Worm (Caenorhabditis elegans) whole organism, L2 larva: ENCODE measurements around the gene F44B9.10.

Source experiments
- C34F6.9 ChIP-seq: fragments of 150-350 bp; optimal IDR thresholded peaks from 2 replicates; lab custom pipeline; 2014; ENCODE audit warnings: missing biosample characterization, missing genetic modification characterization
- R02D3.7 ChIP-seq: fragments of 150-350 bp; optimal IDR thresholded peaks from 2 replicates; lab custom pipeline; 2014; ENCODE audit warnings: missing biosample characterization, missing genetic modification characterization
- Y55F3AM.14 ChIP-seq: fragments of 200-800 bp; sonication (Bioruptor generic); optimal IDR thresholded peaks from 2 replicates; lab custom pipeline; 2018; ENCODE audit warnings: mild to moderate bottlenecking, missing genetic modification characterization, missing compliant biosample characterization
- ZK546.5 ChIP-seq: sonication (generic microtip); optimal IDR thresholded peaks from 2 replicates; lab custom pipeline; 2017; ENCODE audit warnings: missing biosample characterization, missing genetic modification characterization
- alr-1 ChIP-seq: fragments of 150-350 bp; optimal IDR thresholded peaks from 2 replicates; lab custom pipeline; 2014; ENCODE audit warnings: missing biosample characterization, missing genetic modification characterization
- ama-1 ChIP-seq: fragments of 150-350 bp; optimal IDR thresholded peaks from 2 replicates; lab custom pipeline; 2018; ENCODE audit warnings: inconsistent platforms
- ceh-16 ChIP-seq: fragments of 150-350 bp; optimal IDR thresholded peaks from 2 replicates; lab custom pipeline; 2014; ENCODE audit warnings: missing biosample characterization, missing genetic modification characterization
- ceh-82 ChIP-seq: fragments of 150-350 bp; optimal IDR thresholded peaks from 2 replicates; lab custom pipeline; 2014; ENCODE audit warnings: missing biosample characterization, missing genetic modification characterization
- crh-2 ChIP-seq: sonication (generic microtip); optimal IDR thresholded peaks from 2 replicates; lab custom pipeline; 2017; ENCODE audit warnings: missing biosample characterization, missing genetic modification characterization
- egl-27 ChIP-seq: sonication (generic microtip); optimal IDR thresholded peaks from 3 replicates; lab custom pipeline; 2017; ENCODE audit warnings: missing biosample characterization, missing genetic modification reagents, missing genetic modification characterization
- elt-3 ChIP-seq: sonication (generic microtip); optimal IDR thresholded peaks from 2 replicates; lab custom pipeline; 2017; ENCODE audit warnings: missing biosample characterization, missing genetic modification characterization
- fos-1 ChIP-seq: fragments of 150-350 bp; optimal IDR thresholded peaks from 2 replicates; lab custom pipeline; 2014; ENCODE audit warnings: missing biosample characterization, missing genetic modification characterization
- lin-13 ChIP-seq: fragments of 150-350 bp; optimal IDR thresholded peaks from 2 replicates; lab custom pipeline; 2014; ENCODE audit warnings: missing biosample characterization, missing genetic modification reagents, missing genetic modification characterization
- lin-39 ChIP-seq: fragments of 150-350 bp; optimal IDR thresholded peaks from 2 replicates; lab custom pipeline; 2014; ENCODE audit warnings: missing biosample characterization, missing genetic modification reagents, missing genetic modification characterization
- lsy-2 ChIP-seq, 2 experiments: fragments of 150-350 bp in 1 of 2; sonication (generic microtip) in 1 of 2; optimal IDR thresholded peaks; 2 replicates each; lab custom pipeline; 2014 to 2017; ENCODE audit warnings: missing biosample characterization in 2 of 2, missing genetic modification characterization in 2 of 2
- mbf-1 ChIP-seq: sonication (generic microtip); optimal IDR thresholded peaks from 2 replicates; lab custom pipeline; 2017; ENCODE audit warnings: missing biosample characterization, missing genetic modification characterization
- mdl-1 ChIP-seq, 2 experiments: fragments of 150-350 bp in 1 of 2; sonication (generic microtip) in 1 of 2; optimal IDR thresholded peaks; 2 replicates each; lab custom pipeline; 2017; ENCODE audit warnings: missing biosample characterization in 2 of 2, missing genetic modification characterization in 2 of 2
- nhr-10 ChIP-seq: sonication (generic microtip); optimal IDR thresholded peaks from 2 replicates; lab custom pipeline; 2017; ENCODE audit warnings: missing biosample characterization, missing genetic modification characterization
- nhr-11 ChIP-seq: fragments of 150-350 bp; optimal IDR thresholded peaks from 2 replicates; lab custom pipeline; 2014; ENCODE audit warnings: missing biosample characterization, missing genetic modification characterization
- nhr-12 ChIP-seq: fragments of 150-350 bp; optimal IDR thresholded peaks from 2 replicates; lab custom pipeline; 2014; ENCODE audit warnings: missing biosample characterization, missing genetic modification characterization
- nhr-129 ChIP-seq: fragments of 150-350 bp; optimal IDR thresholded peaks from 2 replicates; lab custom pipeline; 2014; ENCODE audit warnings: missing biosample characterization, missing genetic modification characterization
- nhr-21 ChIP-seq: fragments of 150-350 bp; optimal IDR thresholded peaks from 2 replicates; lab custom pipeline; 2014; ENCODE audit warnings: missing biosample characterization, missing genetic modification characterization
- nhr-23 ChIP-seq: fragments of 150-350 bp; optimal IDR thresholded peaks from 2 replicates; lab custom pipeline; 2014; ENCODE audit warnings: missing biosample characterization, missing genetic modification reagents, missing genetic modification characterization
- nhr-25 ChIP-seq: fragments of 150-350 bp; sonication (generic microtip); optimal IDR thresholded peaks from 3 replicates; lab custom pipeline; 2014; ENCODE audit warnings: missing biosample characterization, missing genetic modification characterization
- nhr-6 ChIP-seq: fragments of 150-350 bp; optimal IDR thresholded peaks from 2 replicates; lab custom pipeline; 2014; ENCODE audit warnings: missing biosample characterization, missing genetic modification characterization
- nhr-77 ChIP-seq: fragments of 150-350 bp; optimal IDR thresholded peaks from 2 replicates; lab custom pipeline; 2014; ENCODE audit warnings: missing biosample characterization, missing genetic modification characterization
- peb-1 ChIP-seq: fragments of 150-350 bp; optimal IDR thresholded peaks from 2 replicates; lab custom pipeline; 2014; ENCODE audit warnings: missing biosample characterization, missing genetic modification characterization
- sem-4 ChIP-seq: fragments of 150-350 bp; optimal IDR thresholded peaks from 2 replicates; lab custom pipeline; 2014; ENCODE audit warnings: missing biosample characterization, missing genetic modification reagents, missing genetic modification characterization
- skn-1 ChIP-seq: sonication (generic microtip); optimal IDR thresholded peaks from 2 replicates; lab custom pipeline; 2017; ENCODE audit warnings: missing biosample characterization, missing genetic modification characterization
- sma-3 ChIP-seq: sonication (generic microtip); optimal IDR thresholded peaks from 2 replicates; lab custom pipeline; 2016; ENCODE audit warnings: missing genetic modification reagents, missing genetic modification characterization, missing compliant biosample characterization
- sma-9 ChIP-seq, 2 experiments: fragments of 150-350 bp in 1 of 2; sonication (generic microtip) in 1 of 2; optimal IDR thresholded peaks; 2 replicates each; lab custom pipeline; 2014 to 2016; ENCODE audit warnings: missing genetic modification characterization in 2 of 2, mild to moderate bottlenecking in 1 of 2, missing biosample characterization in 1 of 2, missing compliant biosample characterization in 1 of 2, missing genetic modification reagents in 1 of 2, moderate library complexity in 1 of 2
- snpc-4 ChIP-seq: fragments of 150-350 bp; optimal IDR thresholded peaks from 2 replicates; lab custom pipeline; 2014; ENCODE audit warnings: missing biosample characterization, missing genetic modification characterization
- unc-55 ChIP-seq: fragments of 150-350 bp; sonication (generic microtip); optimal IDR thresholded peaks from 3 replicates; lab custom pipeline; 2014; ENCODE audit warnings: missing biosample characterization, missing genetic modification reagents, missing genetic modification characterization
- unc-62 ChIP-seq: fragments of 150-350 bp; optimal IDR thresholded peaks from 2 replicates; lab custom pipeline; 2014; ENCODE audit warnings: missing biosample characterization, missing genetic modification reagents, missing genetic modification characterization
- ztf-11 ChIP-seq: sonication (generic microtip); optimal IDR thresholded peaks from 2 replicates; lab custom pipeline; 2017; ENCODE audit warnings: missing biosample characterization, missing genetic modification characterization

Gene F44B9.10

ce11 chrIII:8066989-8067388 is 33.6 kb upstream of the F44B9.10 start, which contains the start of gene pros-1:
TSS of gene pros-1 (plus strand) at chrIII:8067289.
- TF ChIP-seq fos-1 (tag; lab: Kevin White, UChicago) (no peak), ztf-11 (tag; lab: Kevin White, UChicago) (no peak), nhr-12 (tag; lab: Kevin White, UChicago) (no peak), lin-13 (no peak), ceh-82 (no peak), R02D3.7 (tag; lab: Kevin White, UChicago) (no peak), ceh-16 (tag; lab: Kevin White, UChicago) (no peak), mdl-1 (tag; optimal IDR thresholded peaks at IDR 0.05; lab: Kevin White, UChicago) (no peak), peb-1 (tag; lab: Kevin White, UChicago) (no peak), Y55F3AM.14 (GFP tag; lab: Kevin White, UChicago) (no peak), nhr-77 (tag; lab: Kevin White, UChicago) (no peak), alr-1 (tag; lab: Kevin White, UChicago) (no peak), snpc-4 (tag; lab: Kevin White, UChicago) (no peak), nhr-129 (tag; lab: Kevin White, UChicago) (no peak), lin-39 (tag; lab: Kevin White, UChicago) (no peak), unc-62 (GFP tag; lab: Kevin White, UChicago) (no peak), crh-2 (tag; lab: Kevin White, UChicago) (no peak), nhr-10 (tag; lab: Kevin White, UChicago) (no peak), elt-3 (tag; lab: Kevin White, UChicago) (no peak)

- TF ChIP-seq nhr-6 (no peak), nhr-25 (tag; lab: Kevin White, UChicago) (no peak), nhr-77 (tag; lab: Kevin White, UChicago) (no peak), ZK546.5 (no peak), nhr-11 (tag; lab: Kevin White, UChicago) (no peak), lsy-2 (tag; optimal IDR thresholded peaks at IDR 0.05; lab: Kevin White, UChicago) (peak in 1 of 2 experiments; percentile 42), egl-27 (tag; lab: Kevin White, UChicago) (no peak)
- TF ChIP-seq, all 48 proteins: peak for 1
Measured at ce11 chrIII:8065101-8065500, 31.7 kb upstream of the F44B9.10 start.

ce11 chrIII:8063659-8064058 is 30.2 kb upstream of the F44B9.10 start:
- TF ChIP-seq nhr-77 (tag; lab: Kevin White, UChicago) (no peak), ceh-82 (no peak), unc-55 (no peak), C34F6.9 (tag; lab: Kevin White, UChicago) (no peak), mbf-1 (tag; lab: Kevin White, UChicago) (no peak), nhr-23 (tag; lab: Kevin White, UChicago) (no peak), skn-1 (tag; lab: Kevin White, UChicago) (no peak), sma-9 (GFP tag; optimal IDR thresholded peaks at IDR 0.05; lab: Kevin White, UChicago) (no peak), sma-9 (tag; optimal IDR thresholded peaks at IDR 0.05; lab: Kevin White, UChicago) (no peak), nhr-25 (tag; lab: Kevin White, UChicago) (no peak), fos-1 (tag; lab: Kevin White, UChicago) (no peak), crh-2 (tag; lab: Kevin White, UChicago) (no peak), sma-3 (GFP tag; lab: Kevin White, UChicago) (no peak), elt-3 (tag; lab: Kevin White, UChicago) (no peak), lin-39 (tag; lab: Kevin White, UChicago) (no peak), nhr-21 (no peak), R02D3.7 (tag; lab: Kevin White, UChicago) (no peak), sem-4 (tag; lab: Kevin White, UChicago) (no peak)

- TF ChIP-seq lsy-2 (tag; optimal IDR thresholded peaks at IDR 0.05; lab: Kevin White, UChicago) (peak in 1 of 2 experiments; percentile 12), mdl-1 (tag; optimal IDR thresholded peaks at IDR 0.05; lab: Kevin White, UChicago) (no peak)
Measured at ce11 chrIII:8061114-8061513, 27.7 kb upstream of the F44B9.10 start.

ce11 chrIII:8051838-8052237 is 18.4 kb upstream of the F44B9.10 start:
- TF ChIP-seq mbf-1 (tag; lab: Kevin White, UChicago): no peak
- no peak for TF ChIP-seq nhr-129 (tag; lab: Kevin White, UChicago)
- TF ChIP-seq skn-1 (tag; lab: Kevin White, UChicago): no peak
- TF ChIP-seq ama-1 (lab: Kevin White, UChicago): no peak
